Worm (Caenorhabditis elegans): ENCODE data around the gene srt-36.
A peak's percentile ranks its signal among the peaks of the same experiment; 100 is the strongest.
"Not testable (repeated sequence)": the region's sequence is repeated elsewhere in the genome, so short reads cannot be mapped to it uniquely, and the experiment has no call there.

Gene srt-36

ce11 chrV:4298579-4298978, 30.5 kb upstream of the srt-36 start, which contains the start of gene ZC132.11:
TSS of gene ZC132.11 (minus strand) at chrV:4298679.
- TF ChIP-seq zip-11 (GFP tag; IDR thresholded peaks at IDR 0.05) (no peak), lin-1 (GFP tag; IDR thresholded peaks at IDR 0.05) (no peak), nhr-6 (tag; optimal IDR thresholded peaks at IDR 0.05) (no peak), snpc-4 (tag; optimal IDR thresholded peaks at IDR 0.05) (no peak), dmd-6 (GFP tag; IDR thresholded peaks at IDR 0.05) (no peak), mes-2 (tag; optimal IDR thresholded peaks at IDR 0.05; ENCODE audit: poor library complexity, severe bottlenecking) (no peak), zag-1 (tag; optimal IDR thresholded peaks at IDR 0.05) (no peak), fos-1 (tag; optimal IDR thresholded peaks at IDR 0.05) (no peak), ceh-28 (tag; optimal IDR thresholded peaks at IDR 0.05) (no peak), snpc-1.2 (GFP tag; IDR thresholded peaks at IDR 0.05) (no peak), lin-13 (GFP tag; optimal IDR thresholded peaks at IDR 0.05) (no peak), lim-7 (GFP tag; IDR thresholded peaks at IDR 0.05) (no peak), sdz-12 (GFP tag; optimal IDR thresholded peaks at IDR 0.05) (no peak), ces-1 (GFP tag; optimal IDR thresholded peaks at IDR 0.05) (no peak), nhr-28 (tag; optimal IDR thresholded peaks at IDR 0.05) (no peak), egl-27 (tag; optimal IDR thresholded peaks at IDR 0.05) (no peak), ama-1 (optimal IDR thresholded peaks at IDR 0.05) (no peak)

DNA sequence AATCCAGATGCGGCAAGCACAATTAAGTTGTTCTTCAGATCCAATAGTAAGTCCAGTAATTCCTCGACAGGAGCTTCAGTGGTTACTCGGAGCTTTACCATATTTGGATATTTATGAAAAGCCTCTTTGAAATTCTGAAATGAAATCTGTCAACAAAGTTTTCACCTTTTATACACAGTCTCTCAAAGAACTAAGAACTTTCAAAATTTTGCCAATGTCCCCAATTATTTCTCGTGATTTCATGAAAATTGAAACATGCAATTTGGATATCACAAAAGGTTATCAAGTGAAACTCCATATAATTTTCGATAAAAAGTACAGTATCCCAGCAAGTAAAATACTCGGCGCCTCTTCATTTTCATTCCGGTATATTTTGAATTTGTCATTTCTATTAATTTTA, 27.8 kb upstream of the srt-36 start, which contains the start of gene F47D2.11:
Gene F47D2.11 (minus strand): TSS at position 101 of the 400 bp plus-strand sequence.
- no peak for TF ChIP-seq F49E8.2 (tag; optimal IDR thresholded peaks at IDR 0.05; ENCODE audit: borderline replicate concordance)
- no peak for TF ChIP-seq cey-2 (tag; optimal IDR thresholded peaks at IDR 0.05; ENCODE audit: borderline replicate concordance, insufficient read depth)
- TF ChIP-seq hlh-11 (tag; optimal IDR thresholded peaks at IDR 0.05) = no peak
- TF ChIP-seq php-3 (GFP tag; IDR thresholded peaks at IDR 0.05) = no peak
- TF ChIP-seq mdl-1 (tag; optimal IDR thresholded peaks at IDR 0.05) = no peak
- TF ChIP-seq unc-62 (GFP tag; optimal IDR thresholded peaks at IDR 0.05 in 1 of 2) = peak in 1 of 2 experiments; percentile 14
- no peak for TF ChIP-seq unc-62 (tag; optimal IDR thresholded peaks at IDR 0.05)
- TF ChIP-seq ceh-62 (tag; optimal IDR thresholded peaks at IDR 0.05) = no peak
- TF ChIP-seq set-16 (GFP tag; IDR thresholded peaks at IDR 0.05) = no peak

DNA sequence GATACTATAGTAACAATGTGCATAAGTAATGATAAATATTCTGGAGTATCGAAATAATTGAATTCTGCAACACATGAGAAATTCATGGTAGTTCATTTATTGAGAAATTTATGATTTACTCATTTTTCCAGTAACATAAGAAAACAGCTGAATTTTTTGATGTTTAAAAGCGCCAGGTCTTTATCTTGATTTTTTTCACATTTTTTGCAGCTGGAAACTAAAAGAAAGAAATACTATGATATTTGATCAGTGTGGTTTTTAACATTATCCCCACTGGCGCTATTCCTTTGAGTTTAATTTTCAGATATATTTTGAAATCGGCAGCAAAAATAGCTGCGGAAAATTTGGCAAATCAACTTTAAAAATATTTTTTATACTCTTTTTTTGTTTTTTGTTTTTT, 25.3 kb upstream of the srt-36 start, which contains the start of gene srh-194:
Gene srh-194 (minus strand): TSS at position 101 of the 400 bp plus-strand sequence.
- TF ChIP-seq aha-1 (tag); Y75B8A.6 (GFP tag; IDR thresholded peaks at IDR 0.05); unc-39 (tag; optimal IDR thresholded peaks at IDR 0.05): not testable (repeated sequence)

DNA sequence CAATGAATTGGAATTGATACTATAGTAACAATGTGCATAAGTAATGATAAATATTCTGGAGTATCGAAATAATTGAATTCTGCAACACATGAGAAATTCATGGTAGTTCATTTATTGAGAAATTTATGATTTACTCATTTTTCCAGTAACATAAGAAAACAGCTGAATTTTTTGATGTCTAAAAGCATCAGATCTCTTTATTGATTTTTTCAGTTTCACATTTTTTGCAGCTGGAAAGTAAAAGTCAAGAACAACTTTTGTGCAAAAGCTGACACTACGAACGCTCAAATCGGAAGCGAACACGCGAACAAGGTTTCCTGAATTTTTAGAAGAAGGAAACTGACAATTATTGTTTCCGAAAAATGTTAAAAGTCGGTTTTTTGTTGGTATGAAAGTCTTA, 22.0 kb upstream of the srt-36 start, which contains the start of gene srh-193:
Gene srh-193 (minus strand): TSS at position 101 of the 400 bp plus-strand sequence.
- TF ChIP-seq aha-1 (tag) = peak; percentile 0

- not testable (repeated sequence) for TF ChIP-seq F44E2.7 (GFP tag; IDR thresholded peaks at IDR 0.05); mes-2 (tag; optimal IDR thresholded peaks at IDR 0.05; ENCODE audit: poor library complexity, severe bottlenecking); nhr-6 (tag; optimal IDR thresholded peaks at IDR 0.05)
Measured at ce11 chrV:4284737-4285136, 16.6 kb upstream of the srt-36 start, which contains the start of gene srt-19. TSS of gene srt-19 (plus strand) at chrV:4285037.

DNA sequence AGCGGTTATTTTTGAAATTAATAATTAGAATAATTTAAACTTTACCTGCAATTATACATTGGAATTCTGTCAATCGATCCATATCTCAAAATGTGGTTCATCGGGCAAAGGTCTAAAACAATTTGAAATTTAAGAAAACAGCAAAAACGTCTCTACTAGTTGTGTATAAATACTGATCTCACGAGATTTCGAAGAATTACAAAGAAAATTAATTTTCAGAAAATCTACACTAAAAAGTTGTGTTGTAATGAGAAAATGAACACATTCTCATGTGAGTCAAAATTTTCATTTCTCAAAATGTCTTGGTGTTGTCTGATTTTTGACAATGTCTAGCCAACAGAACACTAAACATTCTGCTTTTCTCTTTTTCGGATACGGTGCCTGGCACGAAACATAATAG, 13.6 kb upstream of the srt-36 start, which contains the start of gene srt-37:
Gene srt-37 (minus strand): TSS at position 101 of the 400 bp plus-strand sequence.
- TF ChIP-seq unc-130 (GFP tag; optimal IDR thresholded peaks at IDR 0.05); ctbp-1 (GFP tag; IDR thresholded peaks at IDR 0.05); ceh-44 (GFP tag; IDR thresholded peaks at IDR 0.05): not testable (repeated sequence)
